Worm (Caenorhabditis elegans): ENCODE data around the gene C13F10.7.

C13F10.7 gene

DNA sequence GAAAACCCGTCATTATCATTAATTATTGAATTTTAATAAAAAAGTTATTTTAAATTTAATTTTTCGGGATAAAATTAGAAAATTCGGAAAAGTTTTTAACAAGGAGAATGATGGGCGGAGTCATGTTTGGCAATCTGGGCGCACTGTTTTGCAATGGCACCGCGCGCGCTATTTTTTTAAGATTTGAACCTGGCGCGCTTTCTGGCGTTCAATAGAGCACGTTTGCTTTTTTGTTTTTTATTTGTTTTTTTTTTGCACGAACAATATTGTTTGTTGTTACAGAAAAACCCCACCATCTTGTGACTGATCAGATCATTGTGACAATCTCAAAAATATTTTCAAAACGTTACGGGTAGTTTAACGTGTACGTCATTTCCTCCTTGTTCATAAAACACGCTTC is 14.1 kb upstream of the C13F10.7 start, which contains the start of gene hyls-1 (continued):
- no peak for TF ChIP-seq F44E2.7 (GFP tag; IDR thresholded peaks at IDR 0.05)
- peak; percentile 32 for TF ChIP-seq egl-27 (tag; optimal IDR thresholded peaks at IDR 0.05)
- no peak for TF ChIP-seq daf-8 (GFP tag; IDR thresholded peaks at IDR 0.05)
- TF ChIP-seq nhr-6 (tag; optimal IDR thresholded peaks at IDR 0.05) = peak; percentile 84
- no peak for TF ChIP-seq Y105C5A.15 (GFP tag; IDR thresholded peaks at IDR 0.05)
- TF ChIP-seq lir-3 (tag; optimal IDR thresholded peaks at IDR 0.05) = no peak
- TF ChIP-seq zip-11 (GFP tag; IDR thresholded peaks at IDR 0.05) = no peak
- no peak for TF ChIP-seq gei-8 (GFP tag; optimal IDR thresholded peaks at IDR 0.05)
- no peak for TF ChIP-seq ceh-44 (GFP tag; IDR thresholded peaks at IDR 0.05)
- TF ChIP-seq arid-1 (GFP tag; conservative IDR thresholded peaks at IDR 0.05) = peak; percentile 42; the same call in 1 of the 2 replicates
- peak; percentile 89 for TF ChIP-seq aha-1 (tag)
- TF ChIP-seq cey-2 (tag; optimal IDR thresholded peaks at IDR 0.05; ENCODE audit: borderline replicate concordance, insufficient read depth) = no peak
- TF ChIP-seq madf-5 (GFP tag; IDR thresholded peaks at IDR 0.05) = no peak
- TF ChIP-seq dve-1 (tag; optimal IDR thresholded peaks at IDR 0.05; ENCODE audit: insufficient read depth) = peak; percentile 88
- no peak for TF ChIP-seq vab-7 (GFP tag; IDR thresholded peaks at IDR 0.05)
- TF ChIP-seq unc-39 (tag; optimal IDR thresholded peaks at IDR 0.05) = no peak
- 0 out of 2 replicates have a peak, but pooled peaks have one; percentile 37 for TF ChIP-seq zfp-3 (GFP tag; conservative IDR thresholded peaks at IDR 0.05)
- no peak for TF ChIP-seq tag-97 (GFP tag; IDR thresholded peaks at IDR 0.05)
- no peak for TF ChIP-seq mxl-3 (GFP tag; optimal IDR thresholded peaks at IDR 0.05)
- no peak for TF ChIP-seq nhr-76 (tag; optimal IDR thresholded peaks at IDR 0.05)
- TF ChIP-seq nhr-25 (tag; optimal IDR thresholded peaks at IDR 0.05; ENCODE audit: borderline replicate concordance, insufficient read depth) = peak; percentile 69
- TF ChIP-seq skn-1 (tag; optimal IDR thresholded peaks at IDR 0.05) = no peak
- TF ChIP-seq ztf-7 (tag; optimal IDR thresholded peaks at IDR 0.05) = no peak
- TF ChIP-seq nhr-77 (tag; optimal IDR thresholded peaks at IDR 0.05) = peak; percentile 71
- TF ChIP-seq mes-2 (tag; optimal IDR thresholded peaks at IDR 0.05; ENCODE audit: poor library complexity, severe bottlenecking) = peak; percentile 92
- peak; percentile 44 for TF ChIP-seq F49E8.2 (tag; optimal IDR thresholded peaks at IDR 0.05; ENCODE audit: borderline replicate concordance)
- no peak for TF ChIP-seq ceh-20 (GFP tag; IDR thresholded peaks at IDR 0.05)
- peak; percentile 37 for TF ChIP-seq F37D6.2 (tag; optimal IDR thresholded peaks at IDR 0.05)
- no peak for TF ChIP-seq nhr-11 (tag; optimal IDR thresholded peaks at IDR 0.05)
- TF ChIP-seq ztf-11 (tag; optimal IDR thresholded peaks at IDR 0.05) = no peak
- TF ChIP-seq ZK546.5 (tag; optimal IDR thresholded peaks at IDR 0.05) = no peak
- no peak for TF ChIP-seq ceh-82 (tag; optimal IDR thresholded peaks at IDR 0.05)
- TF ChIP-seq zip-2 (tag; optimal IDR thresholded peaks at IDR 0.05) = no peak
- TF ChIP-seq F10B5.3 (tag; optimal IDR thresholded peaks at IDR 0.05) = no peak
- TF ChIP-seq zfp-2 (tag; optimal IDR thresholded peaks at IDR 0.05) = peak; percentile 27
- no peak for TF ChIP-seq ceh-62 (tag; optimal IDR thresholded peaks at IDR 0.05)
- TF ChIP-seq tra-1 (GFP tag; IDR thresholded peaks at IDR 0.05) = no peak
- TF ChIP-seq nhr-28 (tag; optimal IDR thresholded peaks at IDR 0.05) = peak; percentile 53
- peak; percentile 50 for TF ChIP-seq unc-130 (GFP tag; optimal IDR thresholded peaks at IDR 0.05)
- no peak for TF ChIP-seq nhr-41 (GFP tag; IDR thresholded peaks at IDR 0.05)
- TF ChIP-seq fos-1 (tag; optimal IDR thresholded peaks at IDR 0.05) = no peak
- no peak for TF ChIP-seq dmd-8 (GFP tag; IDR thresholded peaks at IDR 0.05)
- no peak for TF ChIP-seq nhr-237 (tag; optimal IDR thresholded peaks at IDR 0.05)
- TF ChIP-seq madf-9 (GFP tag; conservative IDR thresholded peaks at IDR 0.05) = no peak
- peak; percentile 40 for TF ChIP-seq nhr-48 (tag; optimal IDR thresholded peaks at IDR 0.05)
- no peak for TF ChIP-seq F26F4.8 (GFP tag; conservative IDR thresholded peaks at IDR 0.05)
- no peak for TF ChIP-seq pha-4 (GFP tag; IDR thresholded peaks at IDR 0.05)
- TF ChIP-seq pha-4 (tag; optimal IDR thresholded peaks at IDR 0.05) = peak; percentile 75
- TF ChIP-seq T20F7.1 (GFP tag; optimal IDR thresholded peaks at IDR 0.05) = no peak
- peak; percentile 65 for TF ChIP-seq lin-13 (GFP tag; optimal IDR thresholded peaks at IDR 0.05)
- peak; percentile 54 for TF ChIP-seq lin-15B (tag; optimal IDR thresholded peaks at IDR 0.05)
- no peak for TF ChIP-seq mdt-29 (GFP tag; IDR thresholded peaks at IDR 0.05)
- no peak for TF ChIP-seq snpc-1.2 (GFP tag; IDR thresholded peaks at IDR 0.05)

All from whole organism, L4 larva.